Fruit fly (Drosophila melanogaster): Measurements from ENCODE around the gene CG12983.

The CG12983 gene

dm6 chr3L:21009405-21010120 lies 43.0 kb upstream of the CG12983 start (continued):
- TF ChIP-seq btn (GFP tag; optimal IDR thresholded peaks at IDR 0.05), result no peak
- TF ChIP-seq unpg (GFP tag; optimal IDR thresholded peaks at IDR 0.05), result peak; percentile 50
- no peak for TF ChIP-seq toy (GFP tag; IDR thresholded peaks at IDR 0.05)
- TF ChIP-seq CG8944 (GFP tag; optimal IDR thresholded peaks at IDR 0.05), result no peak
- peak; percentile 22 for TF ChIP-seq fd64A (GFP tag; optimal IDR thresholded peaks at IDR 0.05)
- TF ChIP-seq ac (GFP tag; optimal IDR thresholded peaks at IDR 0.05), result no peak
- peak; percentile 55; the same call in 1 of the 3 replicates for TF ChIP-seq ken (GFP tag; IDR thresholded peaks at IDR 0.05)
- peak in 1 of 2 experiments; percentile 69 for TF ChIP-seq crp (GFP tag; optimal IDR thresholded peaks at IDR 0.05)
- TF ChIP-seq sug (tag; optimal IDR thresholded peaks at IDR 0.05), result peak; percentile 19
- TF ChIP-seq fd3F (GFP tag; optimal IDR thresholded peaks at IDR 0.05), result no peak
- TF ChIP-seq CG18599 (GFP tag; optimal IDR thresholded peaks at IDR 0.05), result peak; percentile 74
- no peak for TF ChIP-seq tio (GFP tag; optimal IDR thresholded peaks at IDR 0.05)
- peak; percentile 51 for TF ChIP-seq Xbp1 (GFP tag; optimal IDR thresholded peaks at IDR 0.05)
- peak; percentile 41 for TF ChIP-seq CG11504 (tag; optimal IDR thresholded peaks at IDR 0.05)
- TF ChIP-seq ab (GFP tag; optimal IDR thresholded peaks at IDR 0.05), result no peak
- peak; percentile 58 for TF ChIP-seq NC2β (GFP tag; optimal IDR thresholded peaks at IDR 0.05)
- peak; percentile 60 for TF ChIP-seq HLH3B (GFP tag; IDR thresholded peaks at IDR 0.05)
- peak; percentile 92 for TF ChIP-seq CG4282 (GFP tag; optimal IDR thresholded peaks at IDR 0.05)
- TF ChIP-seq Aef1 (GFP tag; IDR thresholded peaks at IDR 0.05), result peak; percentile 55
- peak; percentile 55 for TF ChIP-seq Atf-2 (GFP tag; optimal IDR thresholded peaks at IDR 0.05)
- TF ChIP-seq CG11085 (GFP tag; IDR thresholded peaks at IDR 0.05), result no peak
- TF ChIP-seq Camta (GFP tag; optimal IDR thresholded peaks at IDR 0.05), result no peak
- no peak for TF ChIP-seq Hr78 (GFP tag; optimal IDR thresholded peaks at IDR 0.05)
- peak; percentile 79 for TF ChIP-seq sens-2 (GFP tag; IDR thresholded peaks at IDR 0.05)
- no peak for TF ChIP-seq Ravus (GFP tag; IDR thresholded peaks at IDR 0.05)
- TF ChIP-seq CG9817 (tag; optimal IDR thresholded peaks at IDR 0.05), result no peak
- peak; percentile 9 for TF ChIP-seq CG6765 (GFP tag; optimal IDR thresholded peaks at IDR 0.05)
- TF ChIP-seq lola (GFP tag; optimal IDR thresholded peaks at IDR 0.05), result no peak
- peak; percentile 32 for TF ChIP-seq Fer3 (tag; optimal IDR thresholded peaks at IDR 0.05)
- TF ChIP-seq crc (GFP tag; optimal IDR thresholded peaks at IDR 0.05), result no peak
- TF ChIP-seq ham (GFP tag; IDR thresholded peaks at IDR 0.05), result no peak
- peak; percentile 30 for TF ChIP-seq ems (GFP tag; optimal IDR thresholded peaks at IDR 0.05)
- peak; percentile 46 for TF ChIP-seq CG12155 (GFP tag; optimal IDR thresholded peaks at IDR 0.05)
- TF ChIP-seq ind (GFP tag; optimal IDR thresholded peaks at IDR 0.05), result peak; percentile 44
- peak; percentile 79 for TF ChIP-seq CG14441 (GFP tag; IDR thresholded peaks at IDR 0.05)
- TF ChIP-seq her (GFP tag; optimal IDR thresholded peaks at IDR 0.05), result peak; percentile 49
- TF ChIP-seq CG9932 (GFP tag; IDR thresholded peaks at IDR 0.05), result no peak; the same call in 1 of the 2 replicates
- peak; percentile 55 for TF ChIP-seq CG3163 (GFP tag; optimal IDR thresholded peaks at IDR 0.05)
- TF ChIP-seq NC2α (GFP tag; optimal IDR thresholded peaks at IDR 0.05), result no peak
- peak; percentile 55 for TF ChIP-seq Oli (tag; optimal IDR thresholded peaks at IDR 0.05)
- TF ChIP-seq CG17385 (GFP tag; optimal IDR thresholded peaks at IDR 0.05), result peak; percentile 9
- TF ChIP-seq CG12236 (GFP tag; optimal IDR thresholded peaks at IDR 0.05), result no peak
- no peak for TF ChIP-seq C15 (GFP tag; IDR thresholded peaks at IDR 0.05)
- TF ChIP-seq fd102C (GFP tag; optimal IDR thresholded peaks at IDR 0.05), result no peak
- no peak for TF ChIP-seq CG31224 (GFP tag; IDR thresholded peaks at IDR 0.05)
- TF ChIP-seq onecut (GFP tag; IDR thresholded peaks at IDR 0.05), result 0 out of 2 replicates have a peak, but pooled peaks have one; percentile 14
- no peak for TF ChIP-seq CG8089 (GFP tag; optimal IDR thresholded peaks at IDR 0.05)
- TF ChIP-seq ERR (GFP tag; optimal IDR thresholded peaks at IDR 0.05), result no peak
- TF ChIP-seq vvl (GFP tag; IDR thresholded peaks at IDR 0.05), result peak; percentile 85
- peak; percentile 70 for TF ChIP-seq tgo (GFP tag; IDR thresholded peaks at IDR 0.05)
